Worm (Caenorhabditis elegans) whole organism, L1 larva: ENCODE data around the gene F26G5.1.
A peak's percentile ranks its signal among the peaks of the same experiment; 100 is the strongest.

Experiments
- fkh-10 ChIP-seq: sonication (generic microtip); optimal IDR thresholded peaks from 2 replicates; lab custom pipeline; 2017; ENCODE audit warnings: missing biosample characterization, missing genetic modification reagents, missing genetic modification characterization
- fos-1 ChIP-seq: fragments of 150-350 bp; optimal IDR thresholded peaks from 2 replicates; lab custom pipeline; 2014; ENCODE audit warnings: missing biosample characterization, missing genetic modification characterization
- sox-4 ChIP-seq: sonication (generic microtip); optimal IDR thresholded peaks from 2 replicates; lab custom pipeline; 2016; ENCODE audit warnings: missing genetic modification characterization, missing compliant biosample characterization
- unc-98 ChIP-seq: fragments of 200-800 bp; sonication (Bioruptor generic); IDR thresholded peaks from 2 replicates; pipeline ENCODE4 v1.3.6; 2022; ENCODE audit warnings: missing genetic modification characterization, missing compliant biosample characterization
- ztf-11 ChIP-seq, 2 experiments: sonication (generic microtip); optimal IDR thresholded peaks; 2 replicates each; lab custom pipeline; 2016 to 2017; ENCODE audit warnings: missing genetic modification characterization in 2 of 2, missing biosample characterization in 1 of 2, missing compliant biosample characterization in 1 of 2

DNA sequence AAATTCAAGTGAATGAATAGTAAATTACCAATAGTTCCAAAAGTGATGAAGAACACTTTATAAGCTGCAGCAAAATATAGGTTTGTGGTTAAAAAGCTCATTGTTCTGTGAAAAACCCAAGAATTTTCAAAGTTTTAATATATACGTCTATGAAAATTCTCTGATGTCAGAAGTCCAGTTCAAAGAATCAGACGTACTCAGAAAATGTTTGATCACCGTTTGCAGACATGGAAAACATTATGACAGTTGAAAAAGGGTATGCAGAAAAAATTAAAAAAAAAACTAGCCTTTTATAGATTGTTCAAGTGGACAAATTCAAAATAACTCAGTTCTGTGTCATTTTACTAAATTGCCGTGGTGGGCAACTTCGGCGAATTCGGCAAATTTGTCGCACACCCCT lies 601 bp upstream of the F26G5.1 start, which contains the start of gene srsx-10:
- TF ChIP-seq unc-98 (no peak), fkh-10 (no peak), ztf-11 (tag; optimal IDR thresholded peaks at IDR 0.05; lab: Kevin White, UChicago) (no peak), fos-1 (no peak), sox-4 (tag; lab: Kevin White, UChicago) (peak; percentile 29)
